Worm (Caenorhabditis elegans) whole organism, young adult: ENCODE data around the gene mes-6.

ENCODE experiments used
- B0261.1 ChIP-seq: sonication (generic microtip); optimal IDR thresholded peaks from 2 replicates; lab custom pipeline; 2016; ENCODE audit warnings: mild to moderate bottlenecking, missing genetic modification characterization, moderate library complexity, missing compliant biosample characterization
- D2030.7 ChIP-seq: fragments of 200-800 bp; sonication (Bioruptor generic); IDR thresholded peaks from 2 replicates; pipeline ENCODE4 v1.3.6; 2022; ENCODE audit warnings: missing genetic modification reagents, missing genetic modification characterization, missing compliant biosample characterization
- F10E7.11 ChIP-seq: sonication (generic microtip); optimal IDR thresholded peaks from 2 replicates; lab custom pipeline; 2017; ENCODE audit warnings: mild to moderate bottlenecking, missing genetic modification characterization, moderate library complexity, missing compliant biosample characterization
- F22D6.2 ChIP-seq: sonication (generic microtip); optimal IDR thresholded peaks from 2 replicates; lab custom pipeline; 2016; ENCODE audit warnings: mild to moderate bottlenecking, missing genetic modification characterization, missing compliant biosample characterization
- F49E8.2 ChIP-seq: sonication (generic microtip); optimal IDR thresholded peaks from 3 replicates; lab custom pipeline; 2017; ENCODE audit warnings: missing genetic modification characterization, mild to moderate bottlenecking, missing compliant biosample characterization, antibody characterized with exemption, moderate library complexity; ENCODE audit not compliant: insufficient read depth
- K12H6.12 ChIP-seq: fragments of 200-800 bp; sonication (Bioruptor generic); optimal IDR thresholded peaks from 2 replicates; lab custom pipeline; 2018; ENCODE audit warnings: mild to moderate bottlenecking, missing genetic modification characterization, missing compliant biosample characterization
- T07F8.4 ChIP-seq: sonication (generic microtip); optimal IDR thresholded peaks from 2 replicates; lab custom pipeline; 2016; ENCODE audit warnings: mild to moderate bottlenecking, missing genetic modification characterization, moderate library complexity, missing compliant biosample characterization
- Y79H2A.3 ChIP-seq: fragments of 200-800 bp; sonication (Bioruptor generic); conservative IDR thresholded peaks from 2 replicates; pipeline ENCODE4 v1.3.6; 2022; ENCODE audit warnings: missing genetic modification reagents, missing genetic modification characterization, missing compliant biosample characterization
- akir-1 ChIP-seq: fragments of 200-800 bp; sonication (Bioruptor generic); optimal IDR thresholded peaks from 2 replicates; lab custom pipeline; 2018; ENCODE audit warnings: mild to moderate bottlenecking, missing genetic modification characterization, moderate library complexity, missing compliant biosample characterization
- ama-1 ChIP-seq, 3 experiments: fragments of 150-350 bp in 1 of 3; sonication (generic microtip) in 2 of 3; optimal IDR thresholded peaks; 2 replicates each; lab custom pipeline; 2014 to 2018; ENCODE audit warnings: missing biosample characterization in 2 of 3, missing genetic modification characterization in 2 of 3, missing genetic modification reagents in 2 of 3
- atf-7 ChIP-seq: sonication (generic microtip); optimal IDR thresholded peaks from 2 replicates; lab custom pipeline; 2017; ENCODE audit warnings: mild to moderate bottlenecking, missing genetic modification characterization, missing compliant biosample characterization
- attf-5 ChIP-seq: fragments of 200-800 bp; sonication (Bioruptor generic); optimal IDR thresholded peaks from 2 replicates; lab custom pipeline; 2018; ENCODE audit warnings: mild to moderate bottlenecking, missing genetic modification characterization, missing compliant biosample characterization
- bed-1 ChIP-seq: fragments of 200-800 bp; sonication (Bioruptor generic); IDR thresholded peaks from 2 replicates; pipeline ENCODE4 v1.3.6; 2022; ENCODE audit warnings: missing genetic modification reagents, missing genetic modification characterization, missing compliant biosample characterization
- cebp-1 ChIP-seq, 2 experiments: fragments of 200-800 bp in 1 of 2; sonication (Bioruptor generic) in 1 of 2; sonication (generic microtip) in 1 of 2; IDR thresholded peaks in 1 of 2; optimal IDR thresholded peaks in 1 of 2; 2 replicates each; pipeline versions ENCODE4 v1.3.6 to Lab custom; 2017 to 2022; ENCODE audit warnings: missing compliant biosample characterization in 2 of 2, missing genetic modification characterization in 2 of 2, mild to moderate bottlenecking in 1 of 2, missing genetic modification reagents in 1 of 2, moderate library complexity in 1 of 2
- ceh-91 ChIP-seq: fragments of 200-800 bp; sonication (Bioruptor generic); IDR thresholded peaks from 2 replicates; pipeline ENCODE4 v1.3.6; 2022; ENCODE audit warnings: missing genetic modification reagents, missing genetic modification characterization, missing compliant biosample characterization
- dox-1 ChIP-seq: fragments of 200-800 bp; sonication (Bioruptor generic); IDR thresholded peaks from 2 replicates; pipeline ENCODE4 v1.3.6; 2022; ENCODE audit warnings: missing genetic modification reagents, missing genetic modification characterization, missing compliant biosample characterization
- egl-44 ChIP-seq: fragments of 200-800 bp; sonication (Bioruptor generic); IDR thresholded peaks from 2 replicates; pipeline ENCODE4 v1.3.6; 2022; ENCODE audit warnings: missing genetic modification reagents, missing genetic modification characterization, missing compliant biosample characterization
- hmg-1.2 ChIP-seq: fragments of 200-800 bp; sonication (Bioruptor generic); IDR thresholded peaks from 2 replicates; pipeline ENCODE4 v1.3.6; 2022; ENCODE audit warnings: missing genetic modification reagents, missing genetic modification characterization, missing compliant biosample characterization
- hrde-1 ChIP-seq: sonication (generic microtip); optimal IDR thresholded peaks from 2 replicates; lab custom pipeline; 2016; ENCODE audit warnings: missing genetic modification characterization, mild to moderate bottlenecking, missing compliant biosample characterization, moderate library complexity, missing genotype, missing genetic modification reagents, borderline replicate concordance
- let-607 ChIP-seq, 2 experiments: fragments of 200-800 bp in 1 of 2; sonication (Bioruptor generic) in 1 of 2; sonication (generic microtip) in 1 of 2; optimal IDR thresholded peaks; 2 replicates each; lab custom pipeline; 2016 to 2018; ENCODE audit warnings: mild to moderate bottlenecking in 2 of 2, missing compliant biosample characterization in 2 of 2, missing genetic modification characterization in 2 of 2, moderate library complexity in 2 of 2, missing genotype in 1 of 2
- lin-26 ChIP-seq: fragments of 200-800 bp; sonication (Bioruptor generic); IDR thresholded peaks from 2 replicates; pipeline ENCODE4 v1.3.6; 2022; ENCODE audit warnings: missing genetic modification reagents, missing genetic modification characterization, missing compliant biosample characterization
- lin-40 ChIP-seq: sonication (generic microtip); optimal IDR thresholded peaks from 2 replicates; lab custom pipeline; 2016; ENCODE audit warnings: missing genetic modification characterization, mild to moderate bottlenecking, missing compliant biosample characterization, missing genotype, missing genetic modification reagents
- lsl-1 ChIP-seq: fragments of 200-800 bp; sonication (Bioruptor generic); optimal IDR thresholded peaks from 2 replicates; lab custom pipeline; 2018; ENCODE audit warnings: mild to moderate bottlenecking, missing genetic modification characterization, moderate library complexity, missing compliant biosample characterization
- madf-6 ChIP-seq: fragments of 200-800 bp; sonication (Bioruptor generic); IDR thresholded peaks from 2 replicates; pipeline ENCODE4 v1.3.6; 2022; ENCODE audit warnings: missing genetic modification reagents, missing genetic modification characterization, missing compliant biosample characterization
- mes-4 ChIP-seq: sonication (generic microtip); optimal IDR thresholded peaks from 2 replicates; lab custom pipeline; 2016; ENCODE audit warnings: missing genotype, missing genetic modification characterization, missing compliant biosample characterization
- nfyb-1 ChIP-seq: fragments of 200-800 bp; sonication (Bioruptor generic); IDR thresholded peaks from 2 replicates; pipeline ENCODE4 v1.3.6; 2022; ENCODE audit warnings: missing genetic modification reagents, missing genetic modification characterization, missing compliant biosample characterization
- nhr-80 ChIP-seq: sonication (generic microtip); optimal IDR thresholded peaks from 2 replicates; lab custom pipeline; 2016; ENCODE audit warnings: missing genetic modification characterization, missing compliant biosample characterization
- pbrm-1 ChIP-seq: fragments of 200-800 bp; sonication (Bioruptor generic); IDR thresholded peaks from 2 replicates; pipeline ENCODE4 v1.3.6; 2022; ENCODE audit warnings: missing genetic modification reagents, missing genetic modification characterization, missing compliant biosample characterization
- rcor-1 ChIP-seq: fragments of 200-800 bp; sonication (Bioruptor generic); IDR thresholded peaks from 2 replicates; pipeline ENCODE4 v1.3.6; 2022; ENCODE audit warnings: missing genetic modification reagents, missing genetic modification characterization, missing compliant biosample characterization
- rpc-1 ChIP-seq, 2 experiments: fragments of 150-350 bp in 1 of 2; sonication (generic microtip) in 1 of 2; optimal IDR thresholded peaks; 2 replicates each; lab custom pipeline; 2014 to 2018; ENCODE audit warnings: missing biosample characterization in 1 of 2, missing genetic modification characterization in 1 of 2, missing genetic modification reagents in 1 of 2, missing genotype in 1 of 2
- tbp1 ChIP-seq: fragments of 200-800 bp; sonication (Bioruptor generic); optimal IDR thresholded peaks from 2 replicates; lab custom pipeline; 2018; ENCODE audit warnings: mild to moderate bottlenecking, missing genetic modification characterization, missing compliant biosample characterization
- tlf-1 ChIP-seq: fragments of 200-800 bp; sonication (Bioruptor generic); optimal IDR thresholded peaks from 2 replicates; lab custom pipeline; 2018; ENCODE audit warnings: mild to moderate bottlenecking, missing genetic modification characterization, missing compliant biosample characterization
- unc-130 ChIP-seq: sonication (generic microtip); optimal IDR thresholded peaks from 2 replicates; lab custom pipeline; 2016; ENCODE audit warnings: missing genetic modification reagents, missing genetic modification characterization, missing compliant biosample characterization
- unc-62 ChIP-seq: fragments of 150-350 bp; optimal IDR thresholded peaks from 2 replicates; lab custom pipeline; 2014; ENCODE audit warnings: missing biosample characterization, missing genetic modification reagents, missing genetic modification characterization
- zim-3 ChIP-seq: sonication (generic microtip); optimal IDR thresholded peaks from 2 replicates; lab custom pipeline; 2017; ENCODE audit warnings: mild to moderate bottlenecking, missing genetic modification characterization, moderate library complexity, missing compliant biosample characterization
- ztf-26 ChIP-seq: sonication (generic microtip); optimal IDR thresholded peaks from 2 replicates; lab custom pipeline; 2017; ENCODE audit warnings: missing genetic modification characterization, missing compliant biosample characterization
- ztf-6 ChIP-seq: fragments of 200-800 bp; sonication (Bioruptor generic); IDR thresholded peaks from 2 replicates; pipeline ENCODE4 v1.3.6; 2022; ENCODE audit warnings: missing genetic modification reagents, missing genetic modification characterization, missing compliant biosample characterization

The mes-6 gene

ce11 chrIV:8530042-8531027 is 19.3 kb downstream of the mes-6 start (continued):
- TF ChIP-seq ceh-91 (GFP tag; lab: Robert Waterston, UW) (no peak), lin-26 (GFP tag; lab: Robert Waterston, UW) (no peak), tlf-1 (peak; percentile 69)

- 0 out of 2 replicates have a peak, but pooled peaks have one; percentile 24 for TF ChIP-seq dox-1 (GFP tag; lab: Robert Waterston, UW)
- TF ChIP-seq ztf-6 = no peak
- TF ChIP-seq nhr-80 = peak; percentile 78
- peak; percentile 40 for TF ChIP-seq atf-7 (tag; lab: Kevin White, UChicago)
- TF ChIP-seq let-607 (tag; optimal IDR thresholded peaks at IDR 0.05; lab: Kevin White, UChicago) = peak in 1 of 2 experiments; percentile 7
- no peak for TF ChIP-seq hrde-1
- TF ChIP-seq, all 124 proteins: peak for 4
Observed at ce11 chrIV:8532024-8532423, 20.9 kb downstream of the mes-6 start.

- TF ChIP-seq nhr-80 = peak; percentile 62
- no peak for TF ChIP-seq F10E7.11 (tag; lab: Kevin White, UChicago)
- 0 out of 2 replicates have a peak, but pooled peaks have one; percentile 14 for TF ChIP-seq nfyb-1 (GFP tag; lab: Robert Waterston, UW)
- peak; percentile 13 for TF ChIP-seq tbp1 (GFP tag; lab: Kevin White, UChicago)
Observed at ce11 chrIV:8532796-8533195, 21.7 kb downstream of the mes-6 start.

ce11 chrIV:8534189-8534588 is 23.1 kb downstream of the mes-6 start:
- TF ChIP-seq Y79H2A.3 (no peak), nhr-80 (peak; percentile 54), B0261.1 (no peak), F49E8.2 (no peak)

ce11 chrIV:8534997-8535414 is 23.9 kb downstream of the mes-6 start:
- no peak for TF ChIP-seq egl-44 (GFP tag; lab: Robert Waterston, UW)
- peak; percentile 39 for TF ChIP-seq lin-40 (tag; lab: Kevin White, UChicago)
- no peak for TF ChIP-seq madf-6 (GFP tag; lab: Robert Waterston, UW)
- peak; percentile 40 for TF ChIP-seq K12H6.12
- TF ChIP-seq mes-4 (tag; lab: Kevin White, UChicago) = no peak
- no peak for TF ChIP-seq rpc-1 (optimal IDR thresholded peaks at IDR 0.05; lab: Kevin White, UChicago)
- no peak for TF ChIP-seq rpc-1 (tag; optimal IDR thresholded peaks at IDR 0.05; lab: Kevin White, UChicago)
- TF ChIP-seq rcor-1 = no peak
- TF ChIP-seq lsl-1 (GFP tag; lab: Kevin White, UChicago) = no peak
- TF ChIP-seq hmg-1.2 (GFP tag; lab: Robert Waterston, UW) = peak; percentile 40; the same call in 1 of the 2 replicates
- peak; percentile 5 for TF ChIP-seq tbp1 (GFP tag; lab: Kevin White, UChicago)
- no peak for TF ChIP-seq bed-1 (GFP tag; lab: Robert Waterston, UW)
- TF ChIP-seq T07F8.4 (tag; lab: Kevin White, UChicago) = no peak
- no peak for TF ChIP-seq attf-5 (GFP tag; lab: Kevin White, UChicago)
- peak; percentile 27 for TF ChIP-seq ama-1 (optimal IDR thresholded peaks at IDR 0.05; lab: Kevin White, UChicago)
- no peak for TF ChIP-seq ama-1 (GFP tag; optimal IDR thresholded peaks at IDR 0.05; lab: Kevin White, UChicago)
- TF ChIP-seq akir-1 (GFP tag; lab: Kevin White, UChicago) = no peak
- no peak for TF ChIP-seq unc-130 (GFP tag; lab: Kevin White, UChicago)
- TF ChIP-seq ztf-26 (tag; lab: Kevin White, UChicago) = peak; percentile 10
- no peak for TF ChIP-seq cebp-1 (GFP tag; IDR thresholded peaks at IDR 0.05; lab: Robert Waterston, UW)
- TF ChIP-seq cebp-1 (tag; optimal IDR thresholded peaks at IDR 0.05; lab: Kevin White, UChicago) = peak; percentile 47
- TF ChIP-seq dox-1 (GFP tag; lab: Robert Waterston, UW) = 0 out of 2 replicates have a peak, but pooled peaks have one; percentile 17
- TF ChIP-seq ztf-6 = no peak
- TF ChIP-seq unc-62 (GFP tag; lab: Kevin White, UChicago) = peak; percentile 39
- peak; percentile 58 for TF ChIP-seq F22D6.2 (tag; lab: Kevin White, UChicago)
- TF ChIP-seq D2030.7 (GFP tag; lab: Robert Waterston, UW) = no peak
- no peak for TF ChIP-seq pbrm-1 (GFP tag; lab: Robert Waterston, UW)
- TF ChIP-seq let-607 (tag; optimal IDR thresholded peaks at IDR 0.05; lab: Kevin White, UChicago) = no peak
- no peak for TF ChIP-seq zim-3 (tag; lab: Kevin White, UChicago)
- peak; percentile 71 for TF ChIP-seq nhr-80
